Fruit fly (Drosophila melanogaster): Measurements from ENCODE around the gene Plp.

The Plp gene

dm6 chr3L:15079278-15079677 lies 15.2 kb downstream of the Plp start (continued):
- TF ChIP-seq NFAT (GFP tag; IDR thresholded peaks at IDR 0.05), result peak; percentile 37; the same call in 1 of the 2 replicates
- TF ChIP-seq vvl (GFP tag; IDR thresholded peaks at IDR 0.05), result peak; percentile 79
- TF ChIP-seq Side (GFP tag; optimal IDR thresholded peaks at IDR 0.05), result no peak
- peak; percentile 54 for TF ChIP-seq CG11504 (tag; optimal IDR thresholded peaks at IDR 0.05)
- TF ChIP-seq CG31365 (tag; optimal IDR thresholded peaks at IDR 0.05), result peak; percentile 97
- TF ChIP-seq pros (GFP tag; optimal IDR thresholded peaks at IDR 0.05), result no peak
- TF ChIP-seq CG7372 (GFP tag; IDR thresholded peaks at IDR 0.05), result no peak
- TF ChIP-seq ems (GFP tag; optimal IDR thresholded peaks at IDR 0.05), result no peak
- TF ChIP-seq ftz-f1 (GFP tag; optimal IDR thresholded peaks at IDR 0.05), result no peak
- peak; percentile 93 for TF ChIP-seq Jarid2 (GFP tag; optimal IDR thresholded peaks at IDR 0.05)
- TF ChIP-seq chm (GFP tag; IDR thresholded peaks at IDR 0.05), result peak; percentile 50; the same call in 1 of the 2 replicates
- no peak for TF ChIP-seq croc (GFP tag; conservative IDR thresholded peaks at IDR 0.05)
- no peak for TF ChIP-seq slp2 (GFP tag; optimal IDR thresholded peaks at IDR 0.05)
- peak; percentile 30; the same call in 1 of the 2 replicates for TF ChIP-seq slbo (GFP tag; IDR thresholded peaks at IDR 0.05)
- no peak for TF ChIP-seq CG8359 (GFP tag; optimal IDR thresholded peaks at IDR 0.05; ENCODE audit: borderline replicate concordance)
- TF ChIP-seq seq (GFP tag; IDR thresholded peaks at IDR 0.05), result no peak
- TF ChIP-seq CG34376 (GFP tag; optimal IDR thresholded peaks at IDR 0.05), result peak; percentile 2
- peak; percentile 9 for TF ChIP-seq sug (tag; optimal IDR thresholded peaks at IDR 0.05)
- peak; percentile 40; the same call in 1 of the 2 replicates for TF ChIP-seq CG42726 (GFP tag; IDR thresholded peaks at IDR 0.05; ENCODE audit: partially characterized antibody)
- TF ChIP-seq CG32772 (GFP tag; IDR thresholded peaks at IDR 0.05), result no peak
- TF ChIP-seq chif (GFP tag; optimal IDR thresholded peaks at IDR 0.05), result no peak
- peak; percentile 67 for TF ChIP-seq ato (GFP tag; IDR thresholded peaks at IDR 0.05; ENCODE audit: partially characterized antibody)
- no peak for TF ChIP-seq emc (GFP tag; optimal IDR thresholded peaks at IDR 0.05)
- no peak for TF ChIP-seq phol (tag; optimal IDR thresholded peaks at IDR 0.05)
- TF ChIP-seq Dfd (GFP tag; optimal IDR thresholded peaks at IDR 0.05), result peak in 1 of 2 experiments; percentile 53
- TF ChIP-seq ind (GFP tag; optimal IDR thresholded peaks at IDR 0.05), result no peak
- peak; percentile 3 for TF ChIP-seq Dp (GFP tag; optimal IDR thresholded peaks at IDR 0.05)
- no peak for TF ChIP-seq odd (GFP tag; optimal IDR thresholded peaks at IDR 0.05)
- TF ChIP-seq HLH4C (GFP tag; IDR thresholded peaks at IDR 0.05; ENCODE audit: partially characterized antibody), result peak; percentile 24; the same call in 1 of the 3 replicates
- TF ChIP-seq CG17359 (tag; optimal IDR thresholded peaks at IDR 0.05), result no peak
- TF ChIP-seq tap (tag; optimal IDR thresholded peaks at IDR 0.05), result peak; percentile 13
- peak; percentile 91 for TF ChIP-seq CG2199 (GFP tag; IDR thresholded peaks at IDR 0.05)
- TF ChIP-seq Bgb (GFP tag; IDR thresholded peaks at IDR 0.05; ENCODE audit: partially characterized antibody), result peak; percentile 45; the same call in 1 of the 2 replicates

dm6 chr3L:15078347-15078746 lies 16.2 kb downstream of the Plp start, which contains the start of gene Or71a:
Or71a (minus strand) TSS chr3L:15078447.
- TF ChIP-seq odd (GFP tag; optimal IDR thresholded peaks at IDR 0.05) (no peak), TFAM (GFP tag; optimal IDR thresholded peaks at IDR 0.05) (no peak), Dp (GFP tag; optimal IDR thresholded peaks at IDR 0.05) (no peak), CG6791 (GFP tag; IDR thresholded peaks at IDR 0.05; ENCODE audit: partially characterized antibody) (no peak), Blimp-1 (GFP tag; optimal IDR thresholded peaks at IDR 0.05) (no peak), CG11504 (tag; optimal IDR thresholded peaks at IDR 0.05) (no peak), CG13624 (GFP tag; optimal IDR thresholded peaks at IDR 0.05) (no peak), NC2β (GFP tag; optimal IDR thresholded peaks at IDR 0.05) (no peak), Hmx (GFP tag; optimal IDR thresholded peaks at IDR 0.05) (no peak), CG3838 (GFP tag; optimal IDR thresholded peaks at IDR 0.05) (no peak), CG4360 (GFP tag; IDR thresholded peaks at IDR 0.05) (no peak), Camta (GFP tag; optimal IDR thresholded peaks at IDR 0.05) (no peak), zen2 (GFP tag; IDR thresholded peaks at IDR 0.05; ENCODE audit: partially characterized antibody) (no peak), dimm (GFP tag; IDR thresholded peaks at IDR 0.05) (no peak), slou (GFP tag; optimal IDR thresholded peaks at IDR 0.05) (no peak), CG5953 (GFP tag; IDR thresholded peaks at IDR 0.05) (no peak), tup (GFP tag; optimal IDR thresholded peaks at IDR 0.05) (no peak), Drgx (GFP tag; IDR thresholded peaks at IDR 0.05) (no peak), mam (GFP tag; optimal IDR thresholded peaks at IDR 0.05) (no peak), ERR (GFP tag; optimal IDR thresholded peaks at IDR 0.05) (no peak)

Measured in whole organism, embryonic.